Fruit fly (Drosophila melanogaster): Measurements from ENCODE around the gene CG46468.

The CG46468 gene

DNA sequence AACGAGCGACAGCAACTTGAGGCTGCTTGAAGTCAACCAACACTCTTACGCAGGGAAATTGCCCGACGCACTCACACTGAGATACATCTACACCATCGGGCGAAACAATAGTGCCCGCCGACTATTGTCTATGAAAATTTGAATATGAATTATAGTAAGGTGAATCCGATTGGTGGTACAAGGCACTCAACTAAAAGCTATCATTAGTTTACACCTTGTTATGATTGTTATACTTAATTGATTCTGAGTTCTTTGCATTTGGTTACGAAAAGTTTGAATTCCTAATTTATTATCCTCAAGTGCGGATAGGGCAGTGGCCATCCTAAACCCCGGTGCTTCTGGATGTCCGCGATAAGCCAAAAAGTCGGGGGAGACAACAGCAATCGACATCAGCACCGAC, 2.5 kb downstream of the CG46468 start (continued):
- TF ChIP-seq Adf1 (GFP tag; IDR thresholded peaks at IDR 0.05): no peak
- TF ChIP-seq pros (GFP tag; optimal IDR thresholded peaks at IDR 0.05): no peak
- TF ChIP-seq CG11560 (tag; IDR thresholded peaks at IDR 0.05): no peak
- TF ChIP-seq Dp (GFP tag; optimal IDR thresholded peaks at IDR 0.05): no peak
- TF ChIP-seq seq (GFP tag; IDR thresholded peaks at IDR 0.05): no peak
- no peak for TF ChIP-seq CG7271 (tag; optimal IDR thresholded peaks at IDR 0.05)
- TF ChIP-seq pan (optimal IDR thresholded peaks at IDR 0.05): no peak
- TF ChIP-seq pan (GFP tag; optimal IDR thresholded peaks at IDR 0.05 in 1 of 2, IDR thresholded peaks at IDR 0.05 in 1 of 2): no peak
- no peak for TF ChIP-seq toy (GFP tag; IDR thresholded peaks at IDR 0.05)
- TF ChIP-seq grau (tag; optimal IDR thresholded peaks at IDR 0.05): no peak
- no peak for TF ChIP-seq Sox100B (GFP tag; optimal IDR thresholded peaks at IDR 0.05)
- TF ChIP-seq CG18599 (GFP tag; optimal IDR thresholded peaks at IDR 0.05): peak; percentile 60
- TF ChIP-seq dysf (GFP tag; IDR thresholded peaks at IDR 0.05): peak; percentile 33; the same call in 1 of the 3 replicates
- TF ChIP-seq CoRest (tag; optimal IDR thresholded peaks at IDR 0.05): no peak
- peak in 1 of 2 experiments; percentile 1 for TF ChIP-seq Hr51 (GFP tag; optimal IDR thresholded peaks at IDR 0.05)
- no peak for TF ChIP-seq Tbp (GFP tag; optimal IDR thresholded peaks at IDR 0.05)
- no peak for TF ChIP-seq lov (optimal IDR thresholded peaks at IDR 0.05)
- TF ChIP-seq lov (GFP tag; IDR thresholded peaks at IDR 0.05): 0 out of 3 replicates have a peak, but pooled peaks have one; percentile 20
- TF ChIP-seq tna (GFP tag; IDR thresholded peaks at IDR 0.05; ENCODE audit: partially characterized antibody): no peak
- TF ChIP-seq bowl (GFP tag; IDR thresholded peaks at IDR 0.05): no peak
- TF ChIP-seq CG10267 (tag; optimal IDR thresholded peaks at IDR 0.05): no peak
- TF ChIP-seq CG11723 (GFP tag; optimal IDR thresholded peaks at IDR 0.05): no peak
- no peak for TF ChIP-seq gce (GFP tag; IDR thresholded peaks at IDR 0.05)
- no peak for TF ChIP-seq croc (GFP tag; conservative IDR thresholded peaks at IDR 0.05)
- TF ChIP-seq lab (GFP tag; optimal IDR thresholded peaks at IDR 0.05): peak; percentile 35
- TF ChIP-seq CG1529 (GFP tag; optimal IDR thresholded peaks at IDR 0.05): no peak
- TF ChIP-seq D19A (tag; optimal IDR thresholded peaks at IDR 0.05): no peak
- no peak for TF ChIP-seq CG17328 (GFP tag; IDR thresholded peaks at IDR 0.05)
- peak; percentile 29 for TF ChIP-seq CG2678 (tag; optimal IDR thresholded peaks at IDR 0.05)
- peak; percentile 4 for TF ChIP-seq Dip3 (GFP tag; optimal IDR thresholded peaks at IDR 0.05)
- no peak for TF ChIP-seq Stat92E (GFP tag; optimal IDR thresholded peaks at IDR 0.05)
- no peak for TF ChIP-seq CG1792 (GFP tag; optimal IDR thresholded peaks at IDR 0.05)
- TF ChIP-seq CrebB (tag; optimal IDR thresholded peaks at IDR 0.05): no peak
- TF ChIP-seq CG11085 (GFP tag; IDR thresholded peaks at IDR 0.05): no peak
- TF ChIP-seq CG15011 (GFP tag; optimal IDR thresholded peaks at IDR 0.05): no peak
- TF ChIP-seq bsh (GFP tag; optimal IDR thresholded peaks at IDR 0.05): no peak
- peak; percentile 26 for TF ChIP-seq Hmr (GFP tag; optimal IDR thresholded peaks at IDR 0.05)
- no peak for TF ChIP-seq CG1832 (GFP tag; optimal IDR thresholded peaks at IDR 0.05)
- TF ChIP-seq CG11504 (tag; optimal IDR thresholded peaks at IDR 0.05): peak; percentile 19
- TF ChIP-seq row (GFP tag; IDR thresholded peaks at IDR 0.05): peak; percentile 22; the same call in 1 of the 3 replicates
- no peak for TF ChIP-seq hbn (GFP tag; IDR thresholded peaks at IDR 0.05; ENCODE audit: partially characterized antibody)
- no peak for TF ChIP-seq CG12219 (GFP tag; optimal IDR thresholded peaks at IDR 0.05)
- TF ChIP-seq Nf-YB (GFP tag; optimal IDR thresholded peaks at IDR 0.05): no peak
- no peak for TF ChIP-seq Drgx (GFP tag; IDR thresholded peaks at IDR 0.05)
- no peak for TF ChIP-seq ftz-f1 (GFP tag; optimal IDR thresholded peaks at IDR 0.05)
- peak; percentile 51 for TF ChIP-seq CG9932 (GFP tag; IDR thresholded peaks at IDR 0.05)
- no peak for TF ChIP-seq da (GFP tag; optimal IDR thresholded peaks at IDR 0.05)
- no peak for TF ChIP-seq Trl (optimal IDR thresholded peaks at IDR 0.05)
- TF ChIP-seq Trl (GFP tag; optimal IDR thresholded peaks at IDR 0.05): no peak
- no peak for TF ChIP-seq Med (GFP tag)
- peak; percentile 8 for TF ChIP-seq dmrt99B (tag; optimal IDR thresholded peaks at IDR 0.05)
- no peak for TF ChIP-seq al (GFP tag; IDR thresholded peaks at IDR 0.05)
